Worm (Caenorhabditis elegans) whole organism, L4 larva: ENCODE results near the gene zip-11.

Source experiments
- F44E2.7 ChIP-seq: fragments of 200-800 bp; sonication (Bioruptor generic); IDR thresholded peaks from 2 replicates; pipeline ENCODE4 v2.1.2; 2022; ENCODE audit warnings: missing genetic modification characterization, missing compliant biosample characterization
- T20F7.1 ChIP-seq: fragments of 200-800 bp; sonication (Bioruptor generic); optimal IDR thresholded peaks from 2 replicates; lab custom pipeline; 2018; ENCODE audit warnings: mild to moderate bottlenecking, missing genetic modification characterization, missing compliant biosample characterization
- ZK337.2 ChIP-seq: fragments of 200-800 bp; sonication (Bioruptor generic); IDR thresholded peaks from 2 replicates; pipeline ENCODE4 v1.3.6; 2022; ENCODE audit warnings: missing genetic modification reagents, missing genetic modification characterization, missing compliant biosample characterization
- ZK546.5 ChIP-seq, 2 experiments: sonication (generic microtip); optimal IDR thresholded peaks; 2 replicates each; lab custom pipeline; 2017; ENCODE audit warnings: missing biosample characterization in 2 of 2, missing genetic modification characterization in 2 of 2
- aly-2 ChIP-seq: sonication (generic microtip); optimal IDR thresholded peaks from 2 replicates; lab custom pipeline; 2018; ENCODE audit warnings: missing biosample characterization, missing genetic modification characterization
- arid-1 ChIP-seq: fragments of 200-800 bp; sonication (Bioruptor generic); conservative IDR thresholded peaks from 2 replicates; pipeline ENCODE4 v1.3.6; 2022; ENCODE audit warnings: missing genetic modification reagents, missing genetic modification characterization, missing compliant biosample characterization
- ceh-20 ChIP-seq: fragments of 200-800 bp; sonication (Bioruptor generic); IDR thresholded peaks from 2 replicates; pipeline ENCODE4 v1.3.6; 2022; ENCODE audit warnings: missing genetic modification reagents, missing genetic modification characterization, missing compliant biosample characterization
- ceh-32 ChIP-seq: sonication (generic microtip); optimal IDR thresholded peaks from 2 replicates; lab custom pipeline; 2016; ENCODE audit warnings: mild to moderate bottlenecking, missing genetic modification characterization, missing compliant biosample characterization; ENCODE audit not compliant: poor library complexity
- ceh-62 ChIP-seq: sonication (generic microtip); optimal IDR thresholded peaks from 2 replicates; lab custom pipeline; 2017; ENCODE audit warnings: missing biosample characterization, missing genetic modification characterization
- ces-1 ChIP-seq: fragments of 150-350 bp; sonication (generic microtip); optimal IDR thresholded peaks from 4 replicates; lab custom pipeline; 2014; ENCODE audit warnings: missing biosample characterization, missing genetic modification reagents, missing genetic modification characterization
- cey-2 ChIP-seq: sonication (generic microtip); optimal IDR thresholded peaks from 3 replicates; lab custom pipeline; 2017; ENCODE audit warnings: missing genetic modification characterization, mild to moderate bottlenecking, missing compliant biosample characterization, antibody characterized with exemption, borderline replicate concordance; ENCODE audit not compliant: insufficient read depth
- ctbp-1 ChIP-seq: fragments of 200-800 bp; sonication (Bioruptor generic); IDR thresholded peaks from 2 replicates; pipeline ENCODE4 v1.3.6; 2022; ENCODE audit warnings: missing genetic modification reagents, missing genetic modification characterization, missing compliant biosample characterization
- daf-16 ChIP-seq, 3 experiments: sonication (generic microtip); optimal IDR thresholded peaks; 2 replicates each; lab custom pipeline; 2016 to 2017; ENCODE audit warnings: missing genetic modification characterization in 3 of 3, missing genetic modification reagents in 3 of 3, mild to moderate bottlenecking in 2 of 3, missing compliant biosample characterization in 2 of 3, missing biosample characterization in 1 of 3, moderate library complexity in 1 of 3
- dmd-8 ChIP-seq: fragments of 200-800 bp; sonication (Bioruptor generic); IDR thresholded peaks from 2 replicates; pipeline ENCODE4 v1.3.6; 2022; ENCODE audit warnings: missing genetic modification characterization, missing compliant biosample characterization
- dve-1 ChIP-seq: sonication (generic microtip); optimal IDR thresholded peaks from 2 replicates; lab custom pipeline; 2017; ENCODE audit warnings: antibody characterized with exemption, mild to moderate bottlenecking, missing genetic modification characterization, missing compliant biosample characterization; ENCODE audit not compliant: insufficient read depth
- egl-27 ChIP-seq: sonication (generic microtip); optimal IDR thresholded peaks from 3 replicates; lab custom pipeline; 2017; ENCODE audit warnings: missing biosample characterization, missing genetic modification reagents, missing genetic modification characterization
- egl-43 ChIP-seq: fragments of 200-800 bp; sonication (Bioruptor generic); IDR thresholded peaks from 2 replicates; pipeline ENCODE4 v1.3.6; 2022; ENCODE audit warnings: missing genetic modification reagents, missing genetic modification characterization, missing compliant biosample characterization
- fkh-10 ChIP-seq: fragments of 150-350 bp; optimal IDR thresholded peaks from 2 replicates; lab custom pipeline; 2014; ENCODE audit warnings: missing biosample characterization, missing genetic modification reagents, missing genetic modification characterization
- fos-1 ChIP-seq: fragments of 150-350 bp; optimal IDR thresholded peaks from 2 replicates; lab custom pipeline; 2014; ENCODE audit warnings: missing biosample characterization, missing genetic modification characterization
- gei-8 ChIP-seq: fragments of 200-800 bp; sonication (Bioruptor generic); optimal IDR thresholded peaks from 2 replicates; lab custom pipeline; 2018; ENCODE audit warnings: mild to moderate bottlenecking, missing genetic modification characterization, missing compliant biosample characterization
- hif-1 ChIP-seq, 2 experiments: sonication (generic microtip); optimal IDR thresholded peaks; 2 replicates each; lab custom pipeline; 2016 to 2017; ENCODE audit warnings: missing compliant biosample characterization in 2 of 2, missing genetic modification characterization in 2 of 2, missing genetic modification reagents in 2 of 2, missing genotype in 2 of 2, mild to moderate bottlenecking in 1 of 2
- lin-1 ChIP-seq: fragments of 200-800 bp; sonication (Bioruptor generic); IDR thresholded peaks from 2 replicates; pipeline ENCODE4 v1.3.6; 2022; ENCODE audit warnings: missing genetic modification reagents, missing genetic modification characterization, missing compliant biosample characterization
- lin-29 ChIP-seq: fragments of 200-800 bp; sonication (Bioruptor generic); IDR thresholded peaks from 2 replicates; pipeline ENCODE4 v1.3.6; 2022; ENCODE audit warnings: missing genetic modification reagents, missing genetic modification characterization, missing compliant biosample characterization
- lin-38 ChIP-seq: fragments of 200-800 bp; sonication (Bioruptor generic); IDR thresholded peaks from 2 replicates; pipeline ENCODE4 v1.3.6; 2022; ENCODE audit warnings: missing genetic modification reagents, missing genetic modification characterization, missing compliant biosample characterization
- lin-39 ChIP-seq: fragments of 150-350 bp; optimal IDR thresholded peaks from 2 replicates; lab custom pipeline; 2014; ENCODE audit warnings: missing biosample characterization, missing genetic modification reagents, missing genetic modification characterization
- lir-3 ChIP-seq: sonication (generic microtip); optimal IDR thresholded peaks from 2 replicates; lab custom pipeline; 2016; ENCODE audit warnings: mild to moderate bottlenecking, missing genetic modification characterization, missing compliant biosample characterization
- lsy-2 ChIP-seq, 2 experiments: fragments of 150-350 bp in 1 of 2; sonication (generic microtip) in 1 of 2; optimal IDR thresholded peaks; 2 replicates each; lab custom pipeline; 2014 to 2017; ENCODE audit warnings: missing biosample characterization in 2 of 2, missing genetic modification characterization in 2 of 2
- madf-9 ChIP-seq: fragments of 200-800 bp; sonication (Bioruptor generic); conservative IDR thresholded peaks from 2 replicates; pipeline ENCODE4 v1.3.6; 2022; ENCODE audit warnings: missing genetic modification reagents, missing genetic modification characterization, missing compliant biosample characterization
- mep-1 ChIP-seq: fragments of 150-350 bp; sonication (generic microtip); optimal IDR thresholded peaks from 3 replicates; lab custom pipeline; 2014; ENCODE audit warnings: missing biosample characterization, missing genetic modification characterization
- mes-2 ChIP-seq: sonication (generic microtip); optimal IDR thresholded peaks from 2 replicates; lab custom pipeline; 2016; ENCODE audit warnings: missing genotype, mild to moderate bottlenecking, missing genetic modification characterization, missing compliant biosample characterization; ENCODE audit not compliant: poor library complexity, severe bottlenecking
- mxl-3 ChIP-seq: fragments of 200-800 bp; sonication (Bioruptor generic); optimal IDR thresholded peaks from 2 replicates; lab custom pipeline; 2018; ENCODE audit warnings: mild to moderate bottlenecking, missing genetic modification characterization, missing compliant biosample characterization
- nhr-102 ChIP-seq: sonication (generic microtip); optimal IDR thresholded peaks from 2 replicates; lab custom pipeline; 2016; ENCODE audit warnings: mild to moderate bottlenecking, missing genetic modification characterization, moderate library complexity, missing compliant biosample characterization
- nhr-11 ChIP-seq: fragments of 150-350 bp; optimal IDR thresholded peaks from 2 replicates; lab custom pipeline; 2014; ENCODE audit warnings: missing biosample characterization, missing genetic modification characterization
- nhr-28 ChIP-seq: fragments of 150-350 bp; optimal IDR thresholded peaks from 2 replicates; lab custom pipeline; 2014; ENCODE audit warnings: missing biosample characterization, missing genetic modification characterization
- nhr-41 ChIP-seq: fragments of 200-800 bp; sonication (Bioruptor generic); IDR thresholded peaks from 2 replicates; pipeline ENCODE4 v1.3.6; 2022; ENCODE audit warnings: missing genetic modification reagents, missing genetic modification characterization, missing compliant biosample characterization
- nhr-77 ChIP-seq: fragments of 150-350 bp; optimal IDR thresholded peaks from 2 replicates; lab custom pipeline; 2014; ENCODE audit warnings: missing biosample characterization, missing genetic modification characterization
- php-3 ChIP-seq: fragments of 200-800 bp; sonication (Bioruptor generic); IDR thresholded peaks from 2 replicates; pipeline ENCODE4 v1.3.6; 2022; ENCODE audit warnings: missing genetic modification reagents, missing genetic modification characterization, missing compliant biosample characterization
- saeg-2 ChIP-seq: fragments of 200-800 bp; sonication (Bioruptor generic); IDR thresholded peaks from 2 replicates; pipeline ENCODE4 v1.3.6; 2022; ENCODE audit warnings: missing genetic modification reagents, missing genetic modification characterization, missing compliant biosample characterization
- snpc-1.2 ChIP-seq: fragments of 200-800 bp; sonication (Bioruptor generic); IDR thresholded peaks from 2 replicates; pipeline ENCODE4 v1.3.6; 2022; ENCODE audit warnings: missing genetic modification reagents, missing genetic modification characterization, missing compliant biosample characterization
- spr-1 ChIP-seq: sonication (generic microtip); optimal IDR thresholded peaks from 2 replicates; lab custom pipeline; 2016; ENCODE audit warnings: mild to moderate bottlenecking, missing genetic modification characterization, missing compliant biosample characterization
- tag-97 ChIP-seq: fragments of 200-800 bp; sonication (Bioruptor generic); IDR thresholded peaks from 2 replicates; pipeline ENCODE4 v1.3.6; 2022; ENCODE audit warnings: missing genetic modification characterization, missing compliant biosample characterization
- unc-130 ChIP-seq: sonication (generic microtip); optimal IDR thresholded peaks from 2 replicates; lab custom pipeline; 2016; ENCODE audit warnings: missing genetic modification reagents, missing genetic modification characterization, missing compliant biosample characterization
- unc-62 ChIP-seq, 3 experiments: fragments of 150-350 bp in 1 of 3; sonication (generic microtip); optimal IDR thresholded peaks in 2 of 3; peaks in 1 of 3; 1 replicate in 1 of 3; 2 replicates in 2 of 3; lab custom pipeline; 2014 to 2017; ENCODE audit warnings: missing biosample characterization in 3 of 3, missing genetic modification characterization in 3 of 3, missing genetic modification reagents in 3 of 3, missing genotype in 1 of 3
- vab-7 ChIP-seq: fragments of 200-800 bp; sonication (Bioruptor generic); IDR thresholded peaks from 2 replicates; pipeline ENCODE4 v1.3.6; 2022; ENCODE audit warnings: missing genetic modification reagents, missing genetic modification characterization, missing compliant biosample characterization
- zag-1 ChIP-seq: fragments of 150-350 bp; optimal IDR thresholded peaks from 2 replicates; lab custom pipeline; 2014; ENCODE audit warnings: missing biosample characterization, missing genetic modification characterization
- zfp-3 ChIP-seq: fragments of 200-800 bp; sonication (Bioruptor generic); conservative IDR thresholded peaks from 2 replicates; pipeline ENCODE4 v1.3.6; 2022; ENCODE audit warnings: missing genetic modification reagents, missing genetic modification characterization, missing compliant biosample characterization
- zip-11 ChIP-seq: fragments of 200-800 bp; sonication (Bioruptor generic); IDR thresholded peaks from 2 replicates; pipeline ENCODE4 v1.3.6; 2022; ENCODE audit warnings: missing genetic modification characterization, missing compliant biosample characterization
- ztf-11 ChIP-seq: fragments of 150-350 bp; optimal IDR thresholded peaks from 2 replicates; lab custom pipeline; 2014; ENCODE audit warnings: missing biosample characterization, missing genetic modification characterization
- ztf-7 ChIP-seq: fragments of 150-350 bp; optimal IDR thresholded peaks from 2 replicates; lab custom pipeline; 2014; ENCODE audit warnings: missing biosample characterization, missing genetic modification characterization

The zip-11 gene

ce11 chrIV:3336585-3336984, 25.5 kb downstream of the zip-11 start, which contains the start of gene F42A6.6 (continued):
- TF ChIP-seq daf-16 (GFP tag; optimal IDR thresholded peaks at IDR 0.05; lab: Kevin White, UChicago) (peak in 1 of 2 experiments; percentile 22), daf-16 (tag; optimal IDR thresholded peaks at IDR 0.05; lab: Kevin White, UChicago) (peak; percentile 30), ztf-11 (no peak), egl-27 (no peak), fkh-10 (GFP tag; lab: Kevin White, UChicago) (no peak), gei-8 (peak; percentile 67), T20F7.1 (GFP tag; lab: Kevin White, UChicago) (no peak), unc-62 (GFP tag; optimal IDR thresholded peaks at IDR 0.05 in 1 of 2; lab: Kevin White, UChicago) (no peak), unc-62 (tag; optimal IDR thresholded peaks at IDR 0.05; lab: Kevin White, UChicago) (no peak), tag-97 (no peak), cey-2 (no peak), ceh-20 (GFP tag; lab: Robert Waterston, UW) (peak; percentile 57; the same call in 1 of the 2 replicates), unc-130 (GFP tag; lab: Kevin White, UChicago) (peak; percentile 21), ztf-7 (tag; lab: Kevin White, UChicago) (no peak), zip-11 (GFP tag; lab: Robert Waterston, UW) (no peak), madf-9 (GFP tag; lab: Robert Waterston, UW) (no peak), vab-7 (GFP tag; lab: Robert Waterston, UW) (peak; percentile 61; the same call in 1 of the 2 replicates), dve-1 (tag; lab: Kevin White, UChicago) (peak; percentile 34), mxl-3 (GFP tag; lab: Kevin White, UChicago) (no peak), spr-1 (tag; lab: Kevin White, UChicago) (peak; percentile 69), ceh-32 (tag; lab: Kevin White, UChicago) (no peak), mep-1 (tag; lab: Kevin White, UChicago) (peak; percentile 40), dmd-8 (GFP tag; lab: Robert Waterston, UW) (no peak), ceh-62 (tag; lab: Kevin White, UChicago) (no peak), ctbp-1 (GFP tag; lab: Robert Waterston, UW) (peak; percentile 36; the same call in 1 of the 2 replicates), nhr-77 (tag; lab: Kevin White, UChicago) (peak; percentile 20), lin-1 (no peak; the same call in 1 of the 2 replicates), nhr-102 (tag; lab: Kevin White, UChicago) (peak; percentile 62), nhr-11 (tag; lab: Kevin White, UChicago) (no peak), php-3 (0 out of 2 replicates have a peak, but pooled peaks have one; percentile 42), lin-38 (GFP tag; lab: Robert Waterston, UW) (peak; percentile 84), hif-1 (tag; optimal IDR thresholded peaks at IDR 0.05; lab: Kevin White, UChicago) (peak in 1 of 2 experiments; percentile 17), fos-1 (no peak), zag-1 (tag; lab: Kevin White, UChicago) (no peak), F44E2.7 (GFP tag; lab: Robert Waterston, UW) (no peak), egl-43 (GFP tag; lab: Robert Waterston, UW) (peak; percentile 87), nhr-41 (no peak), lsy-2 (tag; optimal IDR thresholded peaks at IDR 0.05; lab: Kevin White, UChicago) (peak in 1 of 2 experiments; percentile 53), lin-29 (no peak), lir-3 (tag; lab: Kevin White, UChicago) (no peak), mes-2 (tag; lab: Kevin White, UChicago) (peak; percentile 48), saeg-2 (GFP tag; lab: Robert Waterston, UW) (peak; percentile 63; the same call in 1 of the 2 replicates), nhr-28 (tag; lab: Kevin White, UChicago) (no peak), zfp-3 (GFP tag; lab: Robert Waterston, UW) (peak; percentile 70; the same call in 1 of the 2 replicates), ZK546.5 (tag; optimal IDR thresholded peaks at IDR 0.05; lab: Kevin White, UChicago) (no peak), ZK337.2 (GFP tag; lab: Robert Waterston, UW) (no peak), ces-1 (no peak), lin-39 (tag; lab: Kevin White, UChicago) (no peak), arid-1 (GFP tag; lab: Robert Waterston, UW) (peak; percentile 91), aly-2 (tag; lab: Kevin White, UChicago) (no peak), snpc-1.2 (GFP tag; lab: Robert Waterston, UW) (peak; percentile 71)
